Worm (Caenorhabditis elegans) whole organism, L1 larva: ENCODE measurements around the gene F49C12.3.
"Not testable (repeated sequence)": the region's sequence is repeated elsewhere in the genome, so short reads cannot be mapped to it uniquely, and the experiment has no call there.

Source experiments
- C04F5.9 ChIP-seq: sonication (generic microtip); optimal IDR thresholded peaks from 2 replicates; lab custom pipeline; 2016; ENCODE audit warnings: missing genetic modification characterization, missing compliant biosample characterization
- C34B4.2 ChIP-seq: sonication (generic microtip); optimal IDR thresholded peaks from 2 replicates; lab custom pipeline; 2017; ENCODE audit warnings: mild to moderate bottlenecking, missing genetic modification characterization, missing compliant biosample characterization
- F16B12.6 ChIP-seq: fragments of 150-350 bp; optimal IDR thresholded peaks from 2 replicates; lab custom pipeline; 2014; ENCODE audit warnings: missing biosample characterization, missing genetic modification characterization
- Y116A8C.19 ChIP-seq: sonication (generic microtip); optimal IDR thresholded peaks from 2 replicates; lab custom pipeline; 2016; ENCODE audit warnings: missing compliant biosample characterization, missing genetic modification characterization, borderline replicate concordance
- aha-1 ChIP-seq: fragments of 150-350 bp; optimal IDR thresholded peaks from 2 replicates; lab custom pipeline; 2014; ENCODE audit warnings: missing biosample characterization, missing genetic modification characterization
- aly-2 ChIP-seq: fragments of 150-350 bp; optimal IDR thresholded peaks from 2 replicates; lab custom pipeline; 2014; ENCODE audit warnings: missing biosample characterization, missing genetic modification characterization
- ama-1 ChIP-seq: fragments of 150-350 bp; optimal IDR thresholded peaks from 2 replicates; lab custom pipeline; 2014
- egl-27 ChIP-seq, 2 experiments: fragments of 150-350 bp in 1 of 2; sonication (generic microtip); optimal IDR thresholded peaks; 3 replicates each; lab custom pipeline; 2017 to 2018; ENCODE audit warnings: missing biosample characterization in 2 of 2, missing genetic modification characterization in 2 of 2, missing genetic modification reagents in 2 of 2
- ets-5 ChIP-seq: fragments of 200-800 bp; sonication (Bioruptor generic); IDR thresholded peaks from 2 replicates; pipeline ENCODE4 v1.3.6; 2022; ENCODE audit warnings: missing genetic modification characterization, missing compliant biosample characterization
- fkh-4 ChIP-seq: sonication (generic microtip); optimal IDR thresholded peaks from 2 replicates; lab custom pipeline; 2016; ENCODE audit warnings: missing compliant biosample characterization, missing genetic modification characterization, borderline replicate concordance
- fkh-8 ChIP-seq: sonication (generic microtip); optimal IDR thresholded peaks from 2 replicates; lab custom pipeline; 2016; ENCODE audit warnings: mild to moderate bottlenecking, missing genetic modification characterization, missing compliant biosample characterization
- grh-1 ChIP-seq: fragments of 200-800 bp; sonication (Bioruptor generic); IDR thresholded peaks from 2 replicates; pipeline ENCODE4 v1.3.6; 2022; ENCODE audit warnings: missing genetic modification reagents, missing genetic modification characterization, missing compliant biosample characterization
- irx-1 ChIP-seq: sonication (generic microtip); optimal IDR thresholded peaks from 2 replicates; lab custom pipeline; 2016; ENCODE audit warnings: missing genetic modification characterization, missing compliant biosample characterization
- lin-35 ChIP-seq, 2 experiments: fragments of 150-350 bp; optimal IDR thresholded peaks; 2 replicates each; lab custom pipeline; 2014; ENCODE audit warnings: missing biosample characterization in 2 of 2, missing genetic modification characterization in 2 of 2, missing genetic modification reagents in 2 of 2
- lin-39 ChIP-seq: fragments of 150-350 bp; optimal IDR thresholded peaks from 2 replicates; lab custom pipeline; 2014; ENCODE audit warnings: missing biosample characterization, missing genetic modification reagents, missing genetic modification characterization
- lir-3 ChIP-seq: sonication (generic microtip); optimal IDR thresholded peaks from 2 replicates; lab custom pipeline; 2016; ENCODE audit warnings: mild to moderate bottlenecking, missing genetic modification characterization, moderate library complexity, missing compliant biosample characterization; ENCODE audit not compliant: poor library complexity
- nhr-28 ChIP-seq: fragments of 150-350 bp; optimal IDR thresholded peaks from 2 replicates; lab custom pipeline; 2014; ENCODE audit warnings: missing biosample characterization, missing genetic modification characterization
- nhr-71 ChIP-seq: sonication (generic microtip); optimal IDR thresholded peaks from 2 replicates; lab custom pipeline; 2016; ENCODE audit warnings: mild to moderate bottlenecking, missing genetic modification characterization, moderate library complexity, missing compliant biosample characterization
- nhr-84 ChIP-seq: sonication (generic microtip); optimal IDR thresholded peaks from 2 replicates; lab custom pipeline; 2017; ENCODE audit warnings: missing biosample characterization, missing genetic modification characterization
- nhr-85 ChIP-seq: sonication (generic microtip); peaks from one replicate; lab custom pipeline; 2016; ENCODE audit warnings: missing genetic modification characterization, inconsistent platforms, missing compliant biosample characterization
- pag-3 ChIP-seq: sonication (generic microtip); optimal IDR thresholded peaks from 2 replicates; lab custom pipeline; 2017; ENCODE audit warnings: missing genetic modification characterization, mild to moderate bottlenecking, missing compliant biosample characterization, antibody characterized with exemption, borderline replicate concordance; ENCODE audit not compliant: insufficient read depth
- pqm-1 ChIP-seq: sonication (generic microtip); optimal IDR thresholded peaks from 3 replicates; lab custom pipeline; 2017; ENCODE audit warnings: missing biosample characterization, missing genetic modification characterization
- snpc-4 ChIP-seq: fragments of 150-350 bp; optimal IDR thresholded peaks from 2 replicates; lab custom pipeline; 2014; ENCODE audit warnings: missing biosample characterization, missing genetic modification characterization
- snu-23 ChIP-seq: sonication (generic microtip); optimal IDR thresholded peaks from 2 replicates; lab custom pipeline; 2016; ENCODE audit warnings: missing genetic modification characterization, missing compliant biosample characterization
- sptf-1 ChIP-seq: fragments of 150-350 bp; optimal IDR thresholded peaks from 2 replicates; lab custom pipeline; 2014; ENCODE audit warnings: missing biosample characterization, missing genetic modification characterization
- swsn-7 ChIP-seq: sonication (generic microtip); optimal IDR thresholded peaks from 2 replicates; lab custom pipeline; 2016; ENCODE audit warnings: missing genetic modification characterization, missing compliant biosample characterization
- tbx-2 ChIP-seq: sonication (generic microtip); optimal IDR thresholded peaks from 2 replicates; lab custom pipeline; 2016; ENCODE audit warnings: missing genetic modification characterization, missing compliant biosample characterization
- unc-62 ChIP-seq: fragments of 150-350 bp; optimal IDR thresholded peaks from 2 replicates; lab custom pipeline; 2014; ENCODE audit warnings: missing biosample characterization, missing genetic modification reagents, missing genetic modification characterization
- unc-98 ChIP-seq: fragments of 200-800 bp; sonication (Bioruptor generic); IDR thresholded peaks from 2 replicates; pipeline ENCODE4 v1.3.6; 2022; ENCODE audit warnings: missing genetic modification characterization, missing compliant biosample characterization
- vab-15 ChIP-seq: sonication (generic microtip); optimal IDR thresholded peaks from 2 replicates; lab custom pipeline; 2017; ENCODE audit warnings: missing genotype, mild to moderate bottlenecking, missing genetic modification characterization, missing compliant biosample characterization

F49C12.3 gene

ce11 chrIV:9269796-9270195 is 30.4 kb upstream of the F49C12.3 start, which contains the start of gene flh-3:
Gene flh-3, plus strand, starts transcription at chrIV:9270096.
- TF ChIP-seq lin-35 (GFP tag; optimal IDR thresholded peaks at IDR 0.05; lab: Kevin White, UChicago) (no peak), pag-3 (tag; lab: Kevin White, UChicago) (no peak), egl-27 (tag; optimal IDR thresholded peaks at IDR 0.05; lab: Kevin White, UChicago) (no peak), pqm-1 (tag; lab: Kevin White, UChicago) (no peak), C04F5.9 (no peak), lin-39 (tag; lab: Kevin White, UChicago) (no peak), lir-3 (tag; lab: Kevin White, UChicago) (no peak)
- TF ChIP-seq, all 84 proteins: peak for 0

ce11 chrIV:9274008-9274529 is 26.2 kb upstream of the F49C12.3 start, which contains the start of gene nmy-3:
Gene nmy-3, plus strand, starts transcription at chrIV:9274479.
- TF ChIP-seq nhr-28 (tag; lab: Kevin White, UChicago) (no peak), C34B4.2 (tag; lab: Kevin White, UChicago) (no peak), vab-15 (no peak), unc-98 (no peak), snu-23 (GFP tag; lab: Kevin White, UChicago) (no peak), nhr-85 (tag; lab: Kevin White, UChicago) (no peak)

ce11 chrIV:9286305-9286704 is 13.9 kb upstream of the F49C12.3 start, which contains the start of gene nhr-267:
Gene nhr-267, minus strand, starts transcription at chrIV:9286405.
- TF ChIP-seq nhr-71 (tag; lab: Kevin White, UChicago); Y116A8C.19 (tag; lab: Kevin White, UChicago); snu-23 (GFP tag; lab: Kevin White, UChicago): not testable (repeated sequence)

ce11 chrIV:9289635-9290034 is 10.6 kb upstream of the F49C12.3 start:
- TF ChIP-seq ets-5 (GFP tag; lab: Robert Waterston, UW) (no peak), vab-15 (no peak), nhr-84 (tag; lab: Kevin White, UChicago) (no peak), aly-2 (tag; lab: Kevin White, UChicago) (no peak), F16B12.6 (tag; lab: Kevin White, UChicago) (no peak), lin-35 (GFP tag; optimal IDR thresholded peaks at IDR 0.05; lab: Kevin White, UChicago) (no peak), irx-1 (tag; lab: Kevin White, UChicago) (no peak), nhr-71 (tag; lab: Kevin White, UChicago) (no peak), aha-1 (tag; lab: Kevin White, UChicago) (no peak), ama-1 (no peak), snpc-4 (tag; lab: Kevin White, UChicago) (no peak)

DNA sequence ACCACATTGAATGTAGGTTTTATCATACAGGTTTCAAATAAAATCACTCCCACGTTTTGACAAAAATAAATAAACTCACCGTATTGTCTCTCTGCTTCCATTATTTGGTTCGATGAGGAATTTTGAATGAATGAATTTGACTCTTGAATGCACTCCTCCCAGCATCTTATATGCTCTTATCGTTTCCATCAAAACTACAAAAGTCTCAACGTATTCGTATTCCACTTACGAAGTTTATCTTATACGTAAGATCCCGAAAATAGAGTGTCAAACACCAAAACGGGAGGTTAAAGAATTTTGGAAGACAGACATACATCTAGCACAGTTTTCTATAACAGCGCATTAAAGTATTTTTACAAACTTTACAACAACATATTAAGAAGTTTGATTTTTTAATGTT is 6.4 kb upstream of the F49C12.3 start, which contains the start of gene nhr-264:
nhr-264 (minus strand) TSS at position 101 of the 400 bp plus-strand sequence.
- not testable (repeated sequence) for TF ChIP-seq grh-1 (GFP tag; lab: Robert Waterston, UW); unc-62; sptf-1 (tag; lab: Kevin White, UChicago)
- TF ChIP-seq, all 84 proteins: peak for 0; not testable (repeated sequence) for 84

DNA sequence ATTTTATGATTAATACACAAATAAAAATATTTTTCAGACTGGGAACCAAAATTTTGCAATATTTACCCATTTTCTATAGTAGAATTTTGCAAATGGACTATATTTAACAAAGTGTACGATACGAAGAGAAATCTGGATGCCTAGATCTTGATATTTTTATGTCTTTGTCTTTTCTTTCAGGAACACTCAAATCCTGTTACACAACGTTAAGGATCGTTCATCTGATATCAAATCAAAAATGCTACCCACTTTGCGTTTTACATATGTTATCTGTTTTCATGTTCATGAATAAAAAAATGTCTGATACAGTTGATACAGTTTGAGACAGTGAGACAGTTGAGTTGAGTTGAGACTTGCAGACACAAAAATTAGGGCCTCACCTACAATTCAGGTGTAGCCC is 3.9 kb upstream of the F49C12.3 start, which contains the start of gene F49C12.1:
F49C12.1 (minus strand) TSS at position 70 of the 400 bp plus-strand sequence.
- no peak for TF ChIP-seq swsn-7
- TF ChIP-seq Y116A8C.19 (tag; lab: Kevin White, UChicago) = no peak
- TF ChIP-seq fkh-4 (tag; lab: Kevin White, UChicago) = no peak
- no peak for TF ChIP-seq fkh-8
- TF ChIP-seq snu-23 (GFP tag; lab: Kevin White, UChicago) = no peak
- no peak for TF ChIP-seq tbx-2
